Worm (Caenorhabditis elegans) whole organism, midembryonic: ENCODE results near the gene E02C12.10.

Experiments used
- T22C8.4 ChIP-seq: fragments of 200-800 bp; sonication (Bioruptor generic); IDR thresholded peaks from 2 replicates; pipeline ENCODE4 v1.3.6; 2022; ENCODE audit warnings: missing genetic modification characterization, missing compliant biosample characterization
- cog-1 ChIP-seq: sonication (generic microtip); optimal IDR thresholded peaks from 2 replicates; lab custom pipeline; 2016; ENCODE audit warnings: missing genetic modification characterization, missing compliant biosample characterization
- flt-1 ChIP-seq: fragments of 200-800 bp; sonication (Bioruptor generic); IDR thresholded peaks from 2 replicates; pipeline ENCODE4 v1.3.6; 2022; ENCODE audit warnings: missing genetic modification characterization, missing compliant biosample characterization
- klf-2 ChIP-seq: fragments of 200-800 bp; sonication (Bioruptor generic); conservative IDR thresholded peaks from 2 replicates; pipeline ENCODE4 v1.3.6; 2022; ENCODE audit warnings: missing genetic modification reagents, missing genetic modification characterization, missing compliant biosample characterization
- med-1 ChIP-seq: sonication (generic microtip); optimal IDR thresholded peaks from 2 replicates; lab custom pipeline; 2017; ENCODE audit warnings: missing genetic modification characterization, mild to moderate bottlenecking, missing compliant biosample characterization, antibody characterized with exemption, missing genetic modification reagents; ENCODE audit not compliant: insufficient read depth
- ref-1 ChIP-seq: fragments of 200-800 bp; sonication (Bioruptor generic); conservative IDR thresholded peaks from 2 replicates; pipeline ENCODE4 v1.3.6; 2022; ENCODE audit warnings: missing genetic modification reagents, missing genetic modification characterization, missing compliant biosample characterization
- tab-1 ChIP-seq: fragments of 200-800 bp; sonication (Bioruptor generic); IDR thresholded peaks from 2 replicates; pipeline ENCODE4 v1.3.6; 2022; ENCODE audit warnings: missing genetic modification characterization, missing compliant biosample characterization
- ztf-23 ChIP-seq: fragments of 200-800 bp; sonication (Bioruptor generic); IDR thresholded peaks from 2 replicates; pipeline ENCODE4 v1.3.6; 2022; ENCODE audit warnings: missing genetic modification reagents, missing genetic modification characterization, missing compliant biosample characterization
- ztf-29 ChIP-seq: fragments of 200-800 bp; sonication (Bioruptor generic); IDR thresholded peaks from 2 replicates; pipeline ENCODE4 v1.3.6; 2022; ENCODE audit warnings: missing genetic modification reagents, missing genetic modification characterization, missing compliant biosample characterization

The E02C12.10 gene

DNA sequence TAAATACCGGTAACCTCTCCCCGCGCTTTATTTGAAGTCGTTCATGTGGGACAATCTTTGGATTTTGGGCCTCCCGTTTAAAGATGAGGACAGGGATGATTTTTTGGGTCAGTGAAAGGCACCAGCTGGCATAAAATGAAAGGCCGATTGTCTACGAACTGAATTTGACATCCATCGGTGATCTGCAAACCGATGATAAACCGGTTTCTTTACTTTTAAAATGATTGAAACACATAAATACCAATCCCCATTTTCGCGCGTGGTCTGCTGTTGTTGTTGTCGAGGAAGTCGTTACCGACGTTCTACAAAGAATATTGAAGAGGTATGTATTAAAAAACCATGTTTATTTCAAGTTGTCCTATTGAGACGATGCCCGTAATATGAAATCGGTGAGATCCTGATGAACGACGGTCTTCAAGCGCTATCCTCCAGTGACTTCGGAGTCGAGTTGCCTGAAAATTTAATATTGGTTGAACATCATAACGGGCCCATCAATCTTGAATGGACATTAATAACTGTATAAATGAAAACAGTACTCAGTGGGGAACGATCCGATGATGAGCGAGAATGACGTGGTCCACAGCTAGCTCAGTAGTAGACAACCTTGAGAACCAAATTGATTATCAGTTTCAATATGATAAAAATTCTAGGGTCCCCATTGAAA is 35.1 kb downstream of the E02C12.10 start:
- 0 out of 2 replicates have a peak, but pooled peaks have one; percentile 4 for TF ChIP-seq tab-1 (GFP tag; lab: Robert Waterston, UW)
- 0 out of 2 replicates have a peak, but pooled peaks have one; percentile 45 for TF ChIP-seq ztf-23 (GFP tag; lab: Robert Waterston, UW)
- TF ChIP-seq flt-1 (GFP tag; lab: Robert Waterston, UW) = no peak; the same call in 1 of the 2 replicates
- 0 out of 2 replicates have a peak, but pooled peaks have one; percentile 11 for TF ChIP-seq T22C8.4 (GFP tag; lab: Robert Waterston, UW)

DNA sequence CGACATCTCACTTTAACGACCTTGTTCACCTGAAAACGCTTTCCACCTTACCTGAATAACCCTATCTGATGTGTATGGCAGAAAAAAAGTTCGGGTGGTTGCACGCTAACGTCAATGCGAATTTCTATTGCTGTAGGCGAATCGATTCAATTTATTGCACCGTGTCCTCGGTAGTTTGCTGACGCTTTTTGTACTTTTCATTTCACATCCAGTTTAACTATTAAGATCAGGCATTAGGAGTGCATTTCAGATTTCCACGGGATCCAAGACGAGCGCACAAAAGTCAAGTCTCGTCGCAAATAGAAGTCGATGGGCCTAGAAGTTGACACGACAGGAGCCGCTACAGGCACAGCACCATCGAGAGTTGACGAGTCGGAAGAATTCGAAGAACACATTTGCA is 35.9 kb downstream of the E02C12.10 start:
- TF ChIP-seq ztf-23 (GFP tag; lab: Robert Waterston, UW) = 0 out of 2 replicates have a peak, but pooled peaks have one; percentile 6
- 0 out of 2 replicates have a peak, but pooled peaks have one; percentile 49 for TF ChIP-seq klf-2
- peak; percentile 78; the same call in 1 of the 2 replicates for TF ChIP-seq flt-1 (GFP tag; lab: Robert Waterston, UW)
- peak; percentile 28; the same call in 1 of the 2 replicates for TF ChIP-seq T22C8.4 (GFP tag; lab: Robert Waterston, UW)

DNA sequence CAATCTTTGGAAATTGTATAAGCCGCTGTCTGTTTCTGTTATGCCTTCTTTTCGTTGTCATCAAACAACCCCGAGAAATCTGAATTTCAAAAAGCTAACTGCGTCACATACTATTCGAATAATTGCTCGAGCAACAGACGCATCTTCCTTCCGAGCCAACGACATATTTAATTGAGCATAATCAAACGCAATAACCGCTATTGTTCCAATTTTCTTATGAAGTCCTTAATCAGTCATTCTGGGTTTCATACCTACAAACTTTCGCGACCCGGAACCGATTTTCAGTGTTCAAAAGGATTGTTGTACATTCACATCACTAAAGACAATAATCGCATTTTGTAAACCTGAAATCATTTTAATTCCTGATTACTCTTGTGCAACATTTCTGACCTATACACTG is 36.4 kb downstream of the E02C12.10 start:
- TF ChIP-seq ztf-23 (GFP tag; lab: Robert Waterston, UW) = peak; percentile 49
- TF ChIP-seq klf-2 = 0 out of 2 replicates have a peak, but pooled peaks have one; percentile 50
- TF ChIP-seq flt-1 (GFP tag; lab: Robert Waterston, UW) = peak; percentile 62; the same call in 1 of the 2 replicates

DNA sequence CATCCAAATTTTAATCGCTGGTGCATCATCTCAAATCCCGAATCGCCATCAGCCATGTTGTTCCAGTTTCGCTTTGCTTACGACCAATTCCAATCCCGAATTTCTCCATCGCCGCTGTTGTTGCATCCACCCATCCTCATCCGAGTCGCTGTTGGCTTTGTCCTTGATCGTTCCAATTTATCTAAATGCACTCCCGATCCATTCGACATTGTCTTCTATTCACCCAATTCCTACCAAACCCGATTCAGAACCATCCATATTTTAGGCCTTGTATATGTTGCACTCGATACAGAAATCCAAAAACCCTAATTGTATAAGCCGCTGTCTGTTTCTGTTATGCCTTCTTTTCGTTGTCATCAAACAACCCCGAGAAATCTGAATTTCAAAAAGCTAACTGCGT is 37.9 kb downstream of the E02C12.10 start:
- TF ChIP-seq ztf-29 (GFP tag; lab: Robert Waterston, UW) (no peak), klf-2 (no peak), ztf-23 (GFP tag; lab: Robert Waterston, UW) (no peak; the same call in 1 of the 2 replicates), T22C8.4 (GFP tag; lab: Robert Waterston, UW) (no peak), tab-1 (GFP tag; lab: Robert Waterston, UW) (0 out of 2 replicates have a peak, but pooled peaks have one; percentile 8)

DNA sequence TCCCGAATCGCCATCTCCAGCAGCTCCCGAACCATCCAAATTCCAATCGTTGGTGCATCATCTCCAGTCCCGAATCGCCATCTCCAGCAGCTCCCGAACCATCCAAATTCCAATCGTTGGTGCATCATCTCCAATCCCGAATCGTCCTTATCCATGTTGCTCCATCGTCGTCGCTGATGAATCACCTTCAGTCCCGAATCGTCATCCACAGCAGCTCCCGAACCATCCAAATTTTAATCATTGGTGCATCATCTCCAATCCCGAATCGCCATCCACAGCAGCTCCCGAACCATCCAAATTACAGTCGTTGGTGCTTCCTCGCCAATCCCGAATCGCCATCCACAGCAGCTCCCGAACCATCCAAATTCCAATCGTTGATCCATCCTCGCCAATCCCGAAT is 38.9 kb downstream of the E02C12.10 start:
- TF ChIP-seq klf-2 (0 out of 2 replicates have a peak, but pooled peaks have one; percentile 15), ztf-23 (GFP tag; lab: Robert Waterston, UW) (0 out of 2 replicates have a peak, but pooled peaks have one; percentile 8)

DNA sequence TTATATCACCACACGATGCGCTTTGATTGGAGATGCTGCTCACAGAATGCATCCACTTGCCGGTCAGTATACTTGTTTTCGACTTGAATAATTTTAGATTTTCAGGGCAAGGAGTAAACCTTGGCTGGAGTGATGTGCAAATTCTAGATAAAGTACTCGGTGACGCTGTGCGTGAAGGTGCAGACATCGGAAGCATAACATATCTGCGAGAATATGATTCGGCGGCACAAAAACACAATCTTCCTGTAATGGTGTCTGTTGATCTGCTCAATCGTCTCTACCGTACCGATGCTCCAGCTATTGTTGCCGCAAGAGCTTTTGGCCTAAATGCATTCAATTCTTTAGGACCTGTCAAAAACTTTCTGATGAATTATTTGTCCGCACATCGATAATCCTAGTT is 39.8 kb downstream of the E02C12.10 start:
- TF ChIP-seq med-1 (no peak), T22C8.4 (GFP tag; lab: Robert Waterston, UW) (no peak), ztf-29 (GFP tag; lab: Robert Waterston, UW) (no peak), ref-1 (GFP tag; lab: Robert Waterston, UW) (no peak), tab-1 (GFP tag; lab: Robert Waterston, UW) (no peak), ztf-23 (GFP tag; lab: Robert Waterston, UW) (no peak), klf-2 (no peak), cog-1 (no peak), flt-1 (GFP tag; lab: Robert Waterston, UW) (no peak)

DNA sequence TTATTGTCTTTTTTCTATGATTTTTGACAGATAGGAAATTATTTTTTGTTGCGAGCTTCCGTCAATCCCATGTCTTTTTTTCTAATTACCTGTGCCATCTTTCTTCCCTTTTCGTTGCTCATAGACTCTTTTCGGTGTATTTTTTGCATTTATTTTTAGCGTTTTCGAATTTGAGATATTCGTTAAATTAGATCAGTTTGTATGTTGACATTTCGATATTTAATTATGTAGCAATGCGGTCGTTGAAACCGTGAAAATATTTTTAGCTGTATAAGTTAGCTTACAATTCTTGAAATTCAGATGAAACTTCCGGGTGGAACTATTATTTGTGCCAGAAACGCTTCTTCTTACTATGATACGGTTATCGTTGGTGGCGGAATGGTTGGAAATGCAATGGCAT is 41.7 kb downstream of the E02C12.10 start, which contains the start of gene coq-6:
TSS of gene coq-6 (plus strand) at position 301 of the 400 bp plus-strand sequence.
- TF ChIP-seq flt-1 (GFP tag; lab: Robert Waterston, UW) = no peak
- no peak for TF ChIP-seq ref-1 (GFP tag; lab: Robert Waterston, UW)
- no peak for TF ChIP-seq med-1
- no peak for TF ChIP-seq klf-2
- no peak for TF ChIP-seq cog-1
- no peak for TF ChIP-seq ztf-29 (GFP tag; lab: Robert Waterston, UW)
- no peak for TF ChIP-seq ztf-23 (GFP tag; lab: Robert Waterston, UW)
- TF ChIP-seq T22C8.4 (GFP tag; lab: Robert Waterston, UW) = no peak
- no peak for TF ChIP-seq tab-1 (GFP tag; lab: Robert Waterston, UW)

DNA sequence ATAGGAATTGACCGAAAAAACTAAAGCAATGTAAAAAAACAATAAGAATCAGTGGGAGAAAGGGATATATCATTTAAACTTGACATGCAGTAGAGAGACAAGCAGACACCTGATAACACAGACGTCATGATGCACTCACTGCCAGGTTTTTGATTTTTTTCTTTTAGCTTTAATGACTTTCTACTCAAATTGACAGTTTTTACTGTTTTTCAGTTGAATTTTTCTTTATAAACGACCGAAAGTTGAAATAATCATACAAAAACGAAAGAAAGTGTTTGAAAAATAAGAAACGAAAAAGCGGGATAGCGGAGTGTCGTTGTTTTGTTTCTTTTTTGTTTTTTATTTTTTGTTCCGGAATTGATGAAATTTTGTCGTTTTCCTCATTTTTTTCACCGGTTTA is 44.0 kb downstream of the E02C12.10 start, which contains the start of gene ucp-4:
TSS of gene ucp-4 (plus strand) at position 83 of the 400 bp plus-strand sequence.
- TF ChIP-seq ztf-29 (GFP tag; lab: Robert Waterston, UW) (0 out of 2 replicates have a peak, but pooled peaks have one; percentile 3), klf-2 (no peak), T22C8.4 (GFP tag; lab: Robert Waterston, UW) (no peak)

DNA sequence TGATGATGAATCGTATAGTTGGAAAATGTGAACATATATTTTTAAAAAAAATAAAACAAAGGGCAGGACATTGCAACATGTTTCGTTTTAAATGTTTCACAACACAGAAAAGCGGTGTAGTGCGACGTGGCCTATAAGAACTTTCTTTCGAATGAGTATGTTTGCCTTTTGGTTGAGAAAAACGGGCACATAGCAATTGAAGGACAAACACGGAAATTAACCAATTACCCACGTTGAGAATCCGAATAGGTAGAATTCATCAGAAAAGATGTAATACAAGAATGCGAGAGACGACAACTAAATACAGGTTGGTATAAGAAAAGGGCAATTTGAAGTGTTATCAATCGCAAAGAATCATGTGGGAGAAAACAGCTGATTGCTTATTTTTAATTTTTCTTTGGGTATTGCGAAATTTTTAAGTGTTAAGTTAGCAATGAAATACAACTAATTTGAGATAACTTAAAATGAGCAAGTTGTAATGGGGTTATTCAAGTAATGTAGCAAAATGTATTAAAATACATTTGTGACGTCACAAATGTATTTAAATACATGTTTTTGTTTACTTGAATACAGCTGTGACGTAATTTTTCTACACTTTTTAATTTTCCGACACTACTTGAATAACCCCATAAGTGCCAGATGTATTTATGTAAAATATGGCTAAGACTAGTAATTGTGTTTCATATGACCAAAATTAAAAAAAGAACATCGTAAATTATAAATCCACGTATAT is 44.7 kb downstream of the E02C12.10 start, which contains the start of gene acl-14:
TSS of gene acl-14 (minus strand) at position 316 of the 733 bp plus-strand sequence.
- TF ChIP-seq tab-1 (GFP tag; lab: Robert Waterston, UW) = no peak

DNA sequence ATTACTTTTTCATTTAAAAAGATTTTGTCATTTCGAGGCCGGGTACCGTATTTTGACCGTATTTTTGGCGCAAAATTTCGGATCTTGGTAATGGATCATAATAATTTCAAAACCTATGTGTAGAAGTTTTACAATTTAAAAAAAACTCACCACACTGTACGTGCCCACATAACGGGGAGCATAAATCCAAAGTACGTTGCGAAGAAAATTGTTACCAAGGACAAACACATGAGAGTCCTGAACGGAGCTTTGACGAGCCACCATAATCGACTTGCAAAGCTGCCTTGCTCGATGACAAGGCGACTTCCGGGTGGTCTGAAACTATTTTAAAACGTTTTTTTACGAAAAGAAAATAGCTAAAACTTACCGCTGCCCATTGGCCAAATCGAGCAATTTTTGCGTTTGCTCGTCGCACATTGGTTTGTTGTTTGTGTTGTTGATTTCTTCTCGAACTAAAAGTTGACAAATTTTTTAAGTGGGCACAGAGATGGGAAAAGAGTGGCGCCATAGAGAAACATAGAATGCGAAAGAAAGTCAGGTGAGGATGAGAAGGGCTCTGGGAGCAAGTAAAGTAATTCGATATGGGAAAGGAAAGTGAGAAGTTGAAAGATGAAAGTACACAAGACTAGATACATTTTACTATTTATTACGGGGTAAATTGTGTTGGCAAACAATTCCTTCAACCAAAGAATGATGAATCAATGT is 45.4 kb downstream of the E02C12.10 start:
- TF ChIP-seq ztf-29 (GFP tag; lab: Robert Waterston, UW) = no peak
- no peak for TF ChIP-seq med-1
- TF ChIP-seq flt-1 (GFP tag; lab: Robert Waterston, UW) = no peak
- no peak for TF ChIP-seq klf-2
- no peak for TF ChIP-seq tab-1 (GFP tag; lab: Robert Waterston, UW)
